Fruit fly (Drosophila melanogaster) whole organism, embryonic: ENCODE data around the gene CG12115.
A peak's percentile ranks its signal among the peaks of the same experiment; 100 is the strongest.

Experiments used
- BEAF-32 ChIP-seq: fragments of 200-800 bp; sonication (Bioruptor generic); optimal IDR thresholded peaks from 3 replicates; lab custom pipeline; 2017; ENCODE audit warnings: missing biosample characterization, missing genetic modification characterization, mild to moderate bottlenecking, moderate library complexity, missing genetic modification reagents
- Bgb ChIP-seq: fragments of 200-800 bp; sonication (Bioruptor generic); IDR thresholded peaks from 2 replicates; pipeline ENCODE4 v1.3.6; 2022; ENCODE audit warnings: missing biosample characterization, missing genetic modification characterization; ENCODE audit not compliant: partially characterized antibody
- CG10462 ChIP-seq: fragments of 200-800 bp; sonication (Bioruptor generic); optimal IDR thresholded peaks from 2 replicates; lab custom pipeline; 2016; ENCODE audit warnings: missing biosample characterization, missing genetic modification characterization
- CG10979 ChIP-seq: fragments of 200-800 bp; sonication (Bioruptor generic); optimal IDR thresholded peaks from 2 replicates; lab custom pipeline; 2018; ENCODE audit warnings: missing biosample characterization, mild to moderate bottlenecking, missing genetic modification characterization, moderate library complexity
- CG13287 ChIP-seq: fragments of 200-800 bp; sonication (Bioruptor generic); IDR thresholded peaks from 2 replicates; pipeline ENCODE4 v1.3.6; 2022; ENCODE audit warnings: missing biosample characterization, missing genetic modification characterization; ENCODE audit not compliant: partially characterized antibody
- CG13624 ChIP-seq: fragments of 200-800 bp; sonication (Bioruptor generic); optimal IDR thresholded peaks from 2 replicates; lab custom pipeline; 2016; ENCODE audit warnings: missing biosample characterization, missing genetic modification characterization
- CG13894 ChIP-seq: fragments of 200-800 bp; sonication (Bioruptor generic); optimal IDR thresholded peaks from 3 replicates; lab custom pipeline; 2018; ENCODE audit warnings: missing biosample characterization, mild to moderate bottlenecking, missing genetic modification characterization, moderate library complexity
- CG15514 ChIP-seq: fragments of 200-800 bp; sonication (Bioruptor generic); optimal IDR thresholded peaks from 3 replicates; lab custom pipeline; 2017; ENCODE audit warnings: missing biosample characterization, missing genetic modification characterization, mild to moderate bottlenecking, moderate library complexity, missing genetic modification reagents
- CG2202 ChIP-seq: fragments of 200-800 bp; sonication (Bioruptor generic); optimal IDR thresholded peaks from 2 replicates; lab custom pipeline; 2018; ENCODE audit warnings: missing biosample characterization, mild to moderate bottlenecking, missing genetic modification characterization
- CG3995 ChIP-seq: fragments of 200-800 bp; sonication (Bioruptor generic); optimal IDR thresholded peaks from 3 replicates; lab custom pipeline; 2016; ENCODE audit warnings: missing biosample characterization, missing genetic modification characterization
- CG4617 ChIP-seq: fragments of 200-800 bp; sonication (Bioruptor generic); optimal IDR thresholded peaks from 3 replicates; lab custom pipeline; 2016; ENCODE audit warnings: missing biosample characterization, missing genetic modification characterization, borderline replicate concordance
- CG6254 ChIP-seq: fragments of 200-800 bp; sonication (Bioruptor generic); optimal IDR thresholded peaks from 3 replicates; lab custom pipeline; 2017; ENCODE audit warnings: mild to moderate bottlenecking, missing biosample characterization, missing genetic modification reagents, missing genetic modification characterization
- CG6791 ChIP-seq: fragments of 200-800 bp; sonication (Bioruptor generic); IDR thresholded peaks from 3 replicates; pipeline ENCODE4 v1.3.6; 2022; ENCODE audit warnings: missing biosample characterization, missing genetic modification characterization; ENCODE audit not compliant: partially characterized antibody
- CG7786 ChIP-seq: fragments of 200-800 bp; sonication (Bioruptor generic); optimal IDR thresholded peaks from 2 replicates; lab custom pipeline; 2016; ENCODE audit warnings: missing biosample characterization, missing genetic modification characterization
- CG8359 ChIP-seq: fragments of 200-800 bp; sonication (Bioruptor generic); optimal IDR thresholded peaks from 2 replicates; lab custom pipeline; 2017; ENCODE audit warnings: missing biosample characterization, mild to moderate bottlenecking, missing genetic modification characterization, borderline replicate concordance
- CG8388 ChIP-seq: fragments of 200-800 bp; sonication (Bioruptor generic); optimal IDR thresholded peaks from 2 replicates; lab custom pipeline; 2019; ENCODE audit warnings: missing biosample characterization, mild to moderate bottlenecking, missing genetic modification characterization, moderate library complexity
- CG9215 ChIP-seq: fragments of 200-800 bp; sonication (Bioruptor generic); IDR thresholded peaks from 2 replicates; pipeline ENCODE4 v1.3.6; 2022; ENCODE audit warnings: missing biosample characterization, missing genetic modification characterization
- Dll ChIP-seq: fragments of 200-800 bp; sonication (Bioruptor generic); IDR thresholded peaks from 4 replicates; pipeline ENCODE4 v1.3.6; 2022; ENCODE audit warnings: missing biosample characterization, missing genetic modification characterization; ENCODE audit not compliant: partially characterized antibody
- Dp ChIP-seq: fragments of 200-800 bp; sonication (Bioruptor generic); optimal IDR thresholded peaks from 2 replicates; lab custom pipeline; 2018; ENCODE audit warnings: missing biosample characterization, mild to moderate bottlenecking, missing genetic modification characterization, moderate library complexity
- Dref ChIP-seq: fragments of 200-800 bp; sonication (Bioruptor generic); IDR thresholded peaks from 2 replicates; pipeline ENCODE4 v1.3.6; 2022; ENCODE audit warnings: missing biosample characterization, missing genetic modification characterization
- Drgx ChIP-seq: fragments of 200-800 bp; sonication (Bioruptor generic); IDR thresholded peaks from 2 replicates; pipeline ENCODE4 v1.3.6; 2022; ENCODE audit warnings: missing biosample characterization, missing genetic modification characterization
- E2f2 ChIP-seq: fragments of 200-800 bp; sonication (Bioruptor generic); IDR thresholded peaks from 2 replicates; pipeline ENCODE4 v1.3.6; 2022; ENCODE audit warnings: missing biosample characterization, missing genetic modification characterization
- Elba2 ChIP-seq: fragments of 200-800 bp; sonication (Bioruptor generic); optimal IDR thresholded peaks from 3 replicates; lab custom pipeline; 2016; ENCODE audit warnings: missing biosample characterization, missing genetic modification characterization
- HLH4C ChIP-seq: fragments of 200-800 bp; sonication (Bioruptor generic); IDR thresholded peaks from 3 replicates; pipeline ENCODE4 v1.3.6; 2022; ENCODE audit warnings: missing biosample characterization, missing genetic modification characterization; ENCODE audit not compliant: partially characterized antibody
- HmgZ ChIP-seq: fragments of 200-800 bp; sonication (Bioruptor generic); optimal IDR thresholded peaks from 2 replicates; lab custom pipeline; 2018; ENCODE audit warnings: missing biosample characterization, mild to moderate bottlenecking, missing genetic modification characterization
- MBD-R2 ChIP-seq: fragments of 200-800 bp; sonication (Bioruptor generic); IDR thresholded peaks from 2 replicates; pipeline ENCODE4 v1.3.6; 2022; ENCODE audit warnings: missing biosample characterization, missing genetic modification characterization
- Opbp ChIP-seq: fragments of 200-800 bp; sonication (Bioruptor generic); IDR thresholded peaks from 3 replicates; pipeline ENCODE4 v1.3.6; 2022; ENCODE audit warnings: missing biosample characterization, missing genetic modification characterization; ENCODE audit not compliant: partially characterized antibody
- Scr ChIP-seq: fragments of 200-800 bp; sonication (Bioruptor generic); IDR thresholded peaks from 2 replicates; pipeline ENCODE4 v1.3.6; 2022; ENCODE audit warnings: missing biosample characterization, missing genetic modification characterization; ENCODE audit not compliant: partially characterized antibody
- Sin3A ChIP-seq: fragments of >200 bp; optimal IDR thresholded peaks from 2 replicates; lab custom pipeline; 2018
- Sry-δ ChIP-seq: fragments of 200-800 bp; sonication (Bioruptor generic); optimal IDR thresholded peaks from 2 replicates; lab custom pipeline; 2016; ENCODE audit warnings: missing biosample characterization, missing genetic modification characterization
- bbx ChIP-seq: fragments of 200-800 bp; sonication (Bioruptor generic); IDR thresholded peaks from 2 replicates; pipeline ENCODE4 v1.3.6; 2022; ENCODE audit warnings: missing biosample characterization, missing genetic modification characterization; ENCODE audit not compliant: partially characterized antibody
- chinmo ChIP-seq: fragments of 200-800 bp; sonication (Bioruptor generic); IDR thresholded peaks from 4 replicates; pipeline ENCODE4 v1.3.6; 2022; ENCODE audit warnings: missing biosample characterization, missing genetic modification characterization; ENCODE audit not compliant: partially characterized antibody
- crp ChIP-seq, 2 experiments: fragments of 200-800 bp; sonication (Bioruptor generic); optimal IDR thresholded peaks; 2 replicates in 1 of 2; 3 replicates in 1 of 2; lab custom pipeline; 2017; ENCODE audit warnings: missing biosample characterization in 2 of 2, missing genetic modification characterization in 2 of 2, mild to moderate bottlenecking in 1 of 2, moderate library complexity in 1 of 2
- ewg ChIP-seq: fragments of 200-800 bp; sonication (Bioruptor generic); optimal IDR thresholded peaks from 3 replicates; lab custom pipeline; 2017; ENCODE audit warnings: mild to moderate bottlenecking, missing biosample characterization, missing genetic modification reagents, missing genetic modification characterization
- gem ChIP-seq: fragments of 200-800 bp; sonication (Bioruptor generic); optimal IDR thresholded peaks from 2 replicates; lab custom pipeline; 2019; ENCODE audit warnings: missing biosample characterization, mild to moderate bottlenecking, missing genetic modification characterization, moderate library complexity
- gfzf ChIP-seq: fragments of 200-800 bp; sonication (Bioruptor generic); optimal IDR thresholded peaks from 2 replicates; lab custom pipeline; 2016; ENCODE audit warnings: missing biosample characterization, mild to moderate bottlenecking, missing genetic modification characterization, moderate library complexity
- nau ChIP-seq: fragments of 200-800 bp; sonication (Bioruptor generic); optimal IDR thresholded peaks from 3 replicates; lab custom pipeline; 2017; ENCODE audit warnings: missing biosample characterization, mild to moderate bottlenecking, missing genetic modification characterization, missing genetic modification reagents
- pnt ChIP-seq: fragments of 200-800 bp; sonication (Bioruptor generic); optimal IDR thresholded peaks from 3 replicates; lab custom pipeline; 2016; ENCODE audit warnings: missing biosample characterization, missing genetic modification characterization
- sna ChIP-seq: fragments of 200-800 bp; sonication (Bioruptor generic); IDR thresholded peaks from 2 replicates; pipeline ENCODE4 v1.3.6; 2022; ENCODE audit warnings: missing biosample characterization, missing genetic modification characterization; ENCODE audit not compliant: partially characterized antibody
- stwl ChIP-seq: fragments of 200-800 bp; sonication (Bioruptor generic); optimal IDR thresholded peaks from 3 replicates; lab custom pipeline; 2018; ENCODE audit warnings: missing biosample characterization, mild to moderate bottlenecking, missing genetic modification characterization, moderate library complexity
- tgo ChIP-seq: fragments of 200-800 bp; sonication (Bioruptor generic); IDR thresholded peaks from 3 replicates; pipeline ENCODE4 v1.3.6; 2022; ENCODE audit warnings: missing biosample characterization, missing genetic modification characterization
- tna ChIP-seq: fragments of 200-800 bp; sonication (Bioruptor generic); IDR thresholded peaks from 2 replicates; pipeline ENCODE4 v1.3.6; 2022; ENCODE audit warnings: missing biosample characterization, missing genetic modification characterization; ENCODE audit not compliant: partially characterized antibody
- trem ChIP-seq: fragments of 200-800 bp; optimal IDR thresholded peaks from 3 replicates; lab custom pipeline; 2019; ENCODE audit warnings: missing biosample characterization, mild to moderate bottlenecking, missing genetic modification characterization, moderate library complexity
- unc-4 ChIP-seq: fragments of 200-800 bp; sonication (Bioruptor generic); IDR thresholded peaks from 2 replicates; pipeline ENCODE4 v1.3.6; 2022; ENCODE audit warnings: missing biosample characterization, missing genetic modification characterization; ENCODE audit not compliant: partially characterized antibody
- vnd ChIP-seq: fragments of 200-800 bp; sonication (Bioruptor generic); IDR thresholded peaks from 3 replicates; pipeline ENCODE4 v1.3.6; 2022; ENCODE audit warnings: missing biosample characterization, missing genetic modification characterization; ENCODE audit not compliant: partially characterized antibody
- zen2 ChIP-seq: fragments of 200-800 bp; sonication (Bioruptor generic); IDR thresholded peaks from 3 replicates; pipeline ENCODE4 v1.3.6; 2022; ENCODE audit warnings: missing biosample characterization, missing genetic modification characterization; ENCODE audit not compliant: partially characterized antibody

CG12115 gene

dm6 chrX:9163110-9163509 lies 27.3 kb downstream of the CG12115 start, which contains the start of gene mei-P26 (continued):
- peak; percentile 38 for TF ChIP-seq CG13894

dm6 chrX:9161912-9162311 lies 28.5 kb downstream of the CG12115 start, which contains the start of the genes Zpr1 and CG44532:
Zpr1 (minus strand) TSS chrX:9162090.
CG44532 (plus strand) TSS chrX:9162092.
- TF ChIP-seq CG15514 (peak; percentile 27), Dref (GFP tag; lab: Robert Waterston, UW) (peak; percentile 74), BEAF-32 (peak; percentile 73), CG8359 (no peak), CG13287 (GFP tag; lab: Robert Waterston, UW) (peak; percentile 77), MBD-R2 (GFP tag; lab: Robert Waterston, UW) (peak; percentile 66), CG10979 (tag; lab: Kevin White, UChicago) (no peak), Sry-δ (peak; percentile 67), bbx (GFP tag; lab: Robert Waterston, UW) (peak; percentile 55; the same call in 1 of the 2 replicates), crp (GFP tag; optimal IDR thresholded peaks at IDR 0.05; lab: Kevin White, UChicago) (peak in 1 of 2 experiments; percentile 30), CG2202 (no peak), sna (peak; percentile 56; the same call in 1 of the 2 replicates), Drgx (GFP tag; lab: Robert Waterston, UW) (no peak), tna (GFP tag; lab: Robert Waterston, UW) (0 out of 2 replicates have a peak, but pooled peaks have one; percentile 14), CG13624 (GFP tag; lab: Kevin White, UChicago) (no peak), gem (no peak), gfzf (GFP tag; lab: Kevin White, UChicago) (peak; percentile 70), Bgb (GFP tag; lab: Robert Waterston, UW) (peak; percentile 75), pnt (GFP tag; lab: Kevin White, UChicago) (no peak), Dll (peak; percentile 67), CG6254 (GFP tag; lab: Kevin White, UChicago) (no peak), CG9215 (no peak), CG4617 (GFP tag; lab: Kevin White, UChicago) (peak; percentile 21), unc-4 (peak; percentile 69), HmgZ (peak; percentile 25), E2f2 (GFP tag; lab: Robert Waterston, UW) (peak; percentile 73), Opbp (peak; percentile 74), CG7786 (GFP tag; lab: Kevin White, UChicago) (no peak), chinmo (0 out of 4 replicates have a peak, but pooled peaks have one; percentile 64), CG8388 (no peak), tgo (no peak), vnd (GFP tag; lab: Robert Waterston, UW) (peak; percentile 62), trem (tag; lab: Kevin White, UChicago) (no peak), zen2 (GFP tag; lab: Robert Waterston, UW) (peak; percentile 20; the same call in 1 of the 3 replicates), Dp (peak; percentile 60), CG3995 (GFP tag; lab: Kevin White, UChicago) (peak; percentile 7), Elba2 (GFP tag; lab: Kevin White, UChicago) (no peak), HLH4C (peak; percentile 64; the same call in 2 of the 3 replicates), nau (GFP tag; lab: Kevin White, UChicago) (no peak), CG6791 (GFP tag; lab: Robert Waterston, UW) (peak; percentile 71), ewg (GFP tag; lab: Kevin White, UChicago) (no peak), Scr (GFP tag; lab: Robert Waterston, UW) (peak; percentile 65), stwl (peak; percentile 24), Sin3A (lab: Kevin White, UChicago) (peak; percentile 19), CG10462 (GFP tag; lab: Kevin White, UChicago) (no peak)
